Worm (Caenorhabditis elegans) whole organism, L1 larva: Measurements from ENCODE around the gene C07B5.4.
A peak's percentile ranks its signal among the peaks of the same experiment; 100 is the strongest.

Experiments used
- C04F5.9 ChIP-seq: sonication (generic microtip); optimal IDR thresholded peaks from 2 replicates; lab custom pipeline; 2016; ENCODE audit warnings: missing genetic modification characterization, missing compliant biosample characterization
- Y116A8C.19 ChIP-seq: sonication (generic microtip); optimal IDR thresholded peaks from 2 replicates; lab custom pipeline; 2016; ENCODE audit warnings: missing compliant biosample characterization, missing genetic modification characterization, borderline replicate concordance
- aha-1 ChIP-seq: fragments of 150-350 bp; optimal IDR thresholded peaks from 2 replicates; lab custom pipeline; 2014; ENCODE audit warnings: missing biosample characterization, missing genetic modification characterization
- alr-1 ChIP-seq: fragments of 200-800 bp; sonication (Bioruptor generic); optimal IDR thresholded peaks from 2 replicates; lab custom pipeline; 2018; ENCODE audit warnings: borderline replicate concordance, mild to moderate bottlenecking, missing genetic modification characterization, missing compliant biosample characterization
- aly-2 ChIP-seq: fragments of 150-350 bp; optimal IDR thresholded peaks from 2 replicates; lab custom pipeline; 2014; ENCODE audit warnings: missing biosample characterization, missing genetic modification characterization
- blmp-1 ChIP-seq: fragments of 150-350 bp; optimal IDR thresholded peaks from 2 replicates; lab custom pipeline; 2014; ENCODE audit warnings: missing biosample characterization, missing genetic modification characterization
- ceh-82 ChIP-seq, 3 experiments: fragments of 150-350 bp in 1 of 3; sonication (generic microtip) in 2 of 3; optimal IDR thresholded peaks; 2 replicates each; lab custom pipeline; 2014 to 2017; ENCODE audit warnings: missing biosample characterization in 3 of 3, missing genetic modification characterization in 3 of 3
- ceh-90 ChIP-seq: sonication (generic microtip); optimal IDR thresholded peaks from 2 replicates; lab custom pipeline; 2016; ENCODE audit warnings: missing genetic modification characterization, missing compliant biosample characterization
- dsc-1 ChIP-seq: sonication (generic microtip); optimal IDR thresholded peaks from 2 replicates; lab custom pipeline; 2016; ENCODE audit warnings: mild to moderate bottlenecking, missing genetic modification characterization, missing compliant biosample characterization
- efl-1 ChIP-seq, 4 experiments: fragments of 150-350 bp; optimal IDR thresholded peaks in 3 of 4; peaks in 1 of 4; 1 replicate in 1 of 4; 2 replicates in 3 of 4; lab custom pipeline; 2014; ENCODE audit warnings: missing biosample characterization in 2 of 4, missing genetic modification characterization in 2 of 4, missing genetic modification reagents in 2 of 4
- egl-27 ChIP-seq, 2 experiments: fragments of 150-350 bp in 1 of 2; sonication (generic microtip); optimal IDR thresholded peaks; 3 replicates each; lab custom pipeline; 2017 to 2018; ENCODE audit warnings: missing biosample characterization in 2 of 2, missing genetic modification characterization in 2 of 2, missing genetic modification reagents in 2 of 2
- elt-2 ChIP-seq: sonication (generic microtip); optimal IDR thresholded peaks from 2 replicates; lab custom pipeline; 2016; ENCODE audit warnings: missing genetic modification characterization, mild to moderate bottlenecking, inconsistent platforms, missing compliant biosample characterization, missing genetic modification reagents
- fos-1 ChIP-seq: fragments of 150-350 bp; optimal IDR thresholded peaks from 2 replicates; lab custom pipeline; 2014; ENCODE audit warnings: missing biosample characterization, missing genetic modification characterization
- grh-1 ChIP-seq: fragments of 200-800 bp; sonication (Bioruptor generic); IDR thresholded peaks from 2 replicates; pipeline ENCODE4 v1.3.6; 2022; ENCODE audit warnings: missing genetic modification reagents, missing genetic modification characterization, missing compliant biosample characterization
- irx-1 ChIP-seq: sonication (generic microtip); optimal IDR thresholded peaks from 2 replicates; lab custom pipeline; 2016; ENCODE audit warnings: missing genetic modification characterization, missing compliant biosample characterization
- jun-1 ChIP-seq: fragments of 150-350 bp; optimal IDR thresholded peaks from 2 replicates; lab custom pipeline; 2014; ENCODE audit warnings: missing biosample characterization, missing genetic modification reagents, missing genetic modification characterization
- lin-14 ChIP-seq: fragments of 200-800 bp; sonication (Bioruptor generic); optimal IDR thresholded peaks from 2 replicates; lab custom pipeline; 2018; ENCODE audit warnings: mild to moderate bottlenecking, missing genetic modification characterization, moderate library complexity, missing compliant biosample characterization
- lin-35 ChIP-seq, 2 experiments: fragments of 150-350 bp; optimal IDR thresholded peaks; 2 replicates each; lab custom pipeline; 2014; ENCODE audit warnings: missing biosample characterization in 2 of 2, missing genetic modification characterization in 2 of 2, missing genetic modification reagents in 2 of 2
- lin-39 ChIP-seq: fragments of 150-350 bp; optimal IDR thresholded peaks from 2 replicates; lab custom pipeline; 2014; ENCODE audit warnings: missing biosample characterization, missing genetic modification reagents, missing genetic modification characterization
- lir-3 ChIP-seq: sonication (generic microtip); optimal IDR thresholded peaks from 2 replicates; lab custom pipeline; 2016; ENCODE audit warnings: mild to moderate bottlenecking, missing genetic modification characterization, moderate library complexity, missing compliant biosample characterization; ENCODE audit not compliant: poor library complexity
- lsy-2 ChIP-seq, 2 experiments: fragments of 150-350 bp; optimal IDR thresholded peaks; 2 replicates each; lab custom pipeline; 2014; ENCODE audit warnings: missing biosample characterization in 2 of 2, missing genetic modification characterization in 2 of 2
- mdl-1 ChIP-seq, 2 experiments: fragments of 150-350 bp; optimal IDR thresholded peaks; 2 replicates each; lab custom pipeline; 2014 to 2017; ENCODE audit warnings: missing biosample characterization in 2 of 2, missing genetic modification characterization in 2 of 2, inconsistent platforms in 1 of 2
- mep-1 ChIP-seq: fragments of 150-350 bp; optimal IDR thresholded peaks from 2 replicates; lab custom pipeline; 2014; ENCODE audit warnings: missing biosample characterization, missing genetic modification characterization
- nhr-237 ChIP-seq: fragments of 150-350 bp; optimal IDR thresholded peaks from 2 replicates; lab custom pipeline; 2014; ENCODE audit warnings: missing biosample characterization, missing genetic modification characterization
- nhr-28 ChIP-seq: fragments of 150-350 bp; optimal IDR thresholded peaks from 2 replicates; lab custom pipeline; 2014; ENCODE audit warnings: missing biosample characterization, missing genetic modification characterization
- nhr-47 ChIP-seq: sonication (generic microtip); optimal IDR thresholded peaks from 2 replicates; lab custom pipeline; 2016; ENCODE audit warnings: mild to moderate bottlenecking, missing genetic modification characterization, moderate library complexity, missing compliant biosample characterization
- nhr-71 ChIP-seq: sonication (generic microtip); optimal IDR thresholded peaks from 2 replicates; lab custom pipeline; 2016; ENCODE audit warnings: mild to moderate bottlenecking, missing genetic modification characterization, moderate library complexity, missing compliant biosample characterization
- nhr-76 ChIP-seq: sonication (generic microtip); optimal IDR thresholded peaks from 2 replicates; lab custom pipeline; 2017; ENCODE audit warnings: missing biosample characterization, missing genetic modification characterization
- nhr-84 ChIP-seq: sonication (generic microtip); optimal IDR thresholded peaks from 2 replicates; lab custom pipeline; 2017; ENCODE audit warnings: missing biosample characterization, missing genetic modification characterization
- nhr-85 ChIP-seq: sonication (generic microtip); peaks from one replicate; lab custom pipeline; 2016; ENCODE audit warnings: missing genetic modification characterization, inconsistent platforms, missing compliant biosample characterization
- pag-3 ChIP-seq: sonication (generic microtip); optimal IDR thresholded peaks from 2 replicates; lab custom pipeline; 2017; ENCODE audit warnings: missing genetic modification characterization, mild to moderate bottlenecking, missing compliant biosample characterization, antibody characterized with exemption, borderline replicate concordance; ENCODE audit not compliant: insufficient read depth
- pax-3 ChIP-seq: fragments of 200-800 bp; sonication (Bioruptor generic); optimal IDR thresholded peaks from 2 replicates; lab custom pipeline; 2018; ENCODE audit warnings: mild to moderate bottlenecking, missing genetic modification characterization, moderate library complexity, missing compliant biosample characterization
- pqm-1 ChIP-seq: sonication (generic microtip); optimal IDR thresholded peaks from 3 replicates; lab custom pipeline; 2017; ENCODE audit warnings: missing biosample characterization, missing genetic modification characterization
- rnt-1 ChIP-seq: sonication (generic microtip); optimal IDR thresholded peaks from 2 replicates; lab custom pipeline; 2016; ENCODE audit warnings: mild to moderate bottlenecking, missing genetic modification characterization, moderate library complexity, missing compliant biosample characterization
- snu-23 ChIP-seq: sonication (generic microtip); optimal IDR thresholded peaks from 2 replicates; lab custom pipeline; 2016; ENCODE audit warnings: missing genetic modification characterization, missing compliant biosample characterization
- sox-4 ChIP-seq: sonication (generic microtip); optimal IDR thresholded peaks from 2 replicates; lab custom pipeline; 2016; ENCODE audit warnings: missing genetic modification characterization, missing compliant biosample characterization
- sup-37 ChIP-seq: fragments of 200-800 bp; sonication (Bioruptor generic); optimal IDR thresholded peaks from 2 replicates; lab custom pipeline; 2018; ENCODE audit warnings: mild to moderate bottlenecking, missing genetic modification characterization, missing compliant biosample characterization
- swsn-7 ChIP-seq: sonication (generic microtip); optimal IDR thresholded peaks from 2 replicates; lab custom pipeline; 2016; ENCODE audit warnings: missing genetic modification characterization, missing compliant biosample characterization
- tbx-2 ChIP-seq: sonication (generic microtip); optimal IDR thresholded peaks from 2 replicates; lab custom pipeline; 2016; ENCODE audit warnings: missing genetic modification characterization, missing compliant biosample characterization
- tlp-1 ChIP-seq: fragments of 150-350 bp; optimal IDR thresholded peaks from 2 replicates; lab custom pipeline; 2014; ENCODE audit warnings: missing biosample characterization, missing genetic modification characterization
- unc-130 ChIP-seq: fragments of 150-350 bp; optimal IDR thresholded peaks from 2 replicates; lab custom pipeline; 2017; ENCODE audit warnings: missing biosample characterization, missing genetic modification characterization, inconsistent platforms
- unc-30 ChIP-seq: sonication (generic microtip); optimal IDR thresholded peaks from 2 replicates; lab custom pipeline; 2017; ENCODE audit warnings: missing biosample characterization, missing genetic modification characterization
- unc-98 ChIP-seq: fragments of 200-800 bp; sonication (Bioruptor generic); IDR thresholded peaks from 2 replicates; pipeline ENCODE4 v1.3.6; 2022; ENCODE audit warnings: missing genetic modification characterization, missing compliant biosample characterization
- vab-15 ChIP-seq: sonication (generic microtip); optimal IDR thresholded peaks from 2 replicates; lab custom pipeline; 2017; ENCODE audit warnings: missing genotype, mild to moderate bottlenecking, missing genetic modification characterization, missing compliant biosample characterization
- xbp-1 ChIP-seq: sonication (generic microtip); optimal IDR thresholded peaks from 2 replicates; lab custom pipeline; 2016; ENCODE audit warnings: missing genetic modification characterization, missing compliant biosample characterization
- zag-1 ChIP-seq: fragments of 150-350 bp; optimal IDR thresholded peaks from 2 replicates; lab custom pipeline; 2014; ENCODE audit warnings: missing biosample characterization, missing genetic modification characterization
- ztf-4 ChIP-seq: fragments of 150-350 bp; optimal IDR thresholded peaks from 2 replicates; lab custom pipeline; 2014; ENCODE audit warnings: missing biosample characterization, missing genetic modification characterization

C07B5.4 gene

ce11 chrX:9547264-9547751 is 17.8 kb downstream of the C07B5.4 start (continued):
- TF ChIP-seq unc-130 (tag; lab: Kevin White, UChicago) (no peak), snu-23 (GFP tag; lab: Kevin White, UChicago) (peak; percentile 41), sox-4 (tag; lab: Kevin White, UChicago) (no peak), swsn-7 (tag; lab: Kevin White, UChicago) (no peak), nhr-237 (tag; lab: Kevin White, UChicago) (no peak), aly-2 (tag; lab: Kevin White, UChicago) (no peak), fos-1 (tag; lab: Kevin White, UChicago) (no peak)

- TF ChIP-seq aha-1 (tag; lab: Kevin White, UChicago), result no peak
- no peak for TF ChIP-seq dsc-1 (tag; lab: Kevin White, UChicago)
- no peak for TF ChIP-seq ztf-4 (tag; lab: Kevin White, UChicago)
- TF ChIP-seq ceh-90, result no peak
- no peak for TF ChIP-seq efl-1 (optimal IDR thresholded peaks at IDR 0.05; lab: Kevin White, UChicago)
- peak in 1 of 2 experiments; percentile 64 for TF ChIP-seq efl-1 (GFP tag; optimal IDR thresholded peaks at IDR 0.05 in 1 of 2; lab: Kevin White, UChicago)
- TF ChIP-seq unc-98, result no peak
- no peak for TF ChIP-seq lin-39 (tag; lab: Kevin White, UChicago)
- no peak for TF ChIP-seq pax-3
- no peak for TF ChIP-seq unc-30 (tag; lab: Kevin White, UChicago)
- peak; percentile 59 for TF ChIP-seq nhr-85 (tag; lab: Kevin White, UChicago)
- TF ChIP-seq C04F5.9 (tag; lab: Kevin White, UChicago), result no peak
- no peak for TF ChIP-seq pag-3 (tag; lab: Kevin White, UChicago)
- TF ChIP-seq pqm-1 (tag; lab: Kevin White, UChicago), result no peak
- TF ChIP-seq blmp-1 (tag; lab: Kevin White, UChicago), result peak; percentile 53
- TF ChIP-seq lsy-2 (tag; optimal IDR thresholded peaks at IDR 0.05; lab: Kevin White, UChicago), result no peak
- no peak for TF ChIP-seq ceh-82 (tag; optimal IDR thresholded peaks at IDR 0.05; lab: Kevin White, UChicago)
- no peak for TF ChIP-seq tlp-1
- TF ChIP-seq egl-27 (tag; optimal IDR thresholded peaks at IDR 0.05; lab: Kevin White, UChicago), result no peak
- TF ChIP-seq alr-1, result no peak
Measured at ce11 chrX:9548011-9548795, 18.7 kb downstream of the C07B5.4 start.

ce11 chrX:9548890-9549289 is 19.4 kb downstream of the C07B5.4 start:
- TF ChIP-seq nhr-237 (tag; lab: Kevin White, UChicago) (no peak), sup-37 (GFP tag; lab: Kevin White, UChicago) (no peak), nhr-28 (no peak), vab-15 (tag; lab: Kevin White, UChicago) (peak; percentile 45), elt-2 (tag; lab: Kevin White, UChicago) (peak; percentile 65), sox-4 (tag; lab: Kevin White, UChicago) (no peak), nhr-47 (tag; lab: Kevin White, UChicago) (peak; percentile 29), zag-1 (tag; lab: Kevin White, UChicago) (no peak), mdl-1 (tag; optimal IDR thresholded peaks at IDR 0.05; lab: Kevin White, UChicago) (peak in 1 of 2 experiments; percentile 26), egl-27 (tag; optimal IDR thresholded peaks at IDR 0.05; lab: Kevin White, UChicago) (no peak), lsy-2 (tag; optimal IDR thresholded peaks at IDR 0.05; lab: Kevin White, UChicago) (peak; percentile 10 to 18), grh-1 (GFP tag; lab: Robert Waterston, UW) (peak; percentile 28; the same call in 1 of the 2 replicates), ceh-82 (tag; optimal IDR thresholded peaks at IDR 0.05; lab: Kevin White, UChicago) (no peak), jun-1 (tag; lab: Kevin White, UChicago) (no peak), mep-1 (peak; percentile 76), irx-1 (peak; percentile 43), nhr-76 (tag; lab: Kevin White, UChicago) (no peak), lin-35 (GFP tag; optimal IDR thresholded peaks at IDR 0.05; lab: Kevin White, UChicago) (peak; percentile 11 to 54), nhr-71 (tag; lab: Kevin White, UChicago) (peak; percentile 78), lin-14 (GFP tag; lab: Kevin White, UChicago) (peak; percentile 90), efl-1 (optimal IDR thresholded peaks at IDR 0.05; lab: Kevin White, UChicago) (no peak), efl-1 (GFP tag; optimal IDR thresholded peaks at IDR 0.05 in 1 of 2; lab: Kevin White, UChicago) (peak in 1 of 2 experiments; percentile 22), rnt-1 (tag; lab: Kevin White, UChicago) (peak; percentile 31), nhr-84 (tag; lab: Kevin White, UChicago) (no peak), xbp-1 (tag; lab: Kevin White, UChicago) (peak; percentile 0), tbx-2 (tag; lab: Kevin White, UChicago) (peak; percentile 55), lir-3 (tag; lab: Kevin White, UChicago) (no peak), Y116A8C.19 (no peak), snu-23 (GFP tag; lab: Kevin White, UChicago) (peak; percentile 78)
